Worm (Caenorhabditis elegans) whole organism, midembryonic: Measurements from ENCODE around the gene ZK1098.3.

Experiments used
- T22C8.4 ChIP-seq: fragments of 200-800 bp; sonication (Bioruptor generic); IDR thresholded peaks from 2 replicates; pipeline ENCODE4 v1.3.6; 2022; ENCODE audit warnings: missing genetic modification characterization, missing compliant biosample characterization
- cog-1 ChIP-seq: sonication (generic microtip); optimal IDR thresholded peaks from 2 replicates; lab custom pipeline; 2016; ENCODE audit warnings: missing genetic modification characterization, missing compliant biosample characterization
- flt-1 ChIP-seq: fragments of 200-800 bp; sonication (Bioruptor generic); IDR thresholded peaks from 2 replicates; pipeline ENCODE4 v1.3.6; 2022; ENCODE audit warnings: missing genetic modification characterization, missing compliant biosample characterization
- klf-2 ChIP-seq: fragments of 200-800 bp; sonication (Bioruptor generic); conservative IDR thresholded peaks from 2 replicates; pipeline ENCODE4 v1.3.6; 2022; ENCODE audit warnings: missing genetic modification reagents, missing genetic modification characterization, missing compliant biosample characterization
- ref-1 ChIP-seq: fragments of 200-800 bp; sonication (Bioruptor generic); conservative IDR thresholded peaks from 2 replicates; pipeline ENCODE4 v1.3.6; 2022; ENCODE audit warnings: missing genetic modification reagents, missing genetic modification characterization, missing compliant biosample characterization
- tab-1 ChIP-seq: fragments of 200-800 bp; sonication (Bioruptor generic); IDR thresholded peaks from 2 replicates; pipeline ENCODE4 v1.3.6; 2022; ENCODE audit warnings: missing genetic modification characterization, missing compliant biosample characterization
- ztf-23 ChIP-seq: fragments of 200-800 bp; sonication (Bioruptor generic); IDR thresholded peaks from 2 replicates; pipeline ENCODE4 v1.3.6; 2022; ENCODE audit warnings: missing genetic modification reagents, missing genetic modification characterization, missing compliant biosample characterization
- ztf-29 ChIP-seq: fragments of 200-800 bp; sonication (Bioruptor generic); IDR thresholded peaks from 2 replicates; pipeline ENCODE4 v1.3.6; 2022; ENCODE audit warnings: missing genetic modification reagents, missing genetic modification characterization, missing compliant biosample characterization

- TF ChIP-seq klf-2 (GFP tag; lab: Robert Waterston, UW) (no peak), ztf-29 (GFP tag; lab: Robert Waterston, UW) (no peak), T22C8.4 (GFP tag; lab: Robert Waterston, UW) (no peak), flt-1 (GFP tag; lab: Robert Waterston, UW) (no peak), ztf-23 (GFP tag; lab: Robert Waterston, UW) (no peak), cog-1 (no peak), tab-1 (GFP tag; lab: Robert Waterston, UW) (no peak), ref-1 (GFP tag; lab: Robert Waterston, UW) (no peak)
Measured at ce11 chrIII:9489798-9490197, 48.7 kb downstream of the ZK1098.3 start.
